ENCODE assay signal across 8 worm cellular contexts in the genomic region with DNA sequence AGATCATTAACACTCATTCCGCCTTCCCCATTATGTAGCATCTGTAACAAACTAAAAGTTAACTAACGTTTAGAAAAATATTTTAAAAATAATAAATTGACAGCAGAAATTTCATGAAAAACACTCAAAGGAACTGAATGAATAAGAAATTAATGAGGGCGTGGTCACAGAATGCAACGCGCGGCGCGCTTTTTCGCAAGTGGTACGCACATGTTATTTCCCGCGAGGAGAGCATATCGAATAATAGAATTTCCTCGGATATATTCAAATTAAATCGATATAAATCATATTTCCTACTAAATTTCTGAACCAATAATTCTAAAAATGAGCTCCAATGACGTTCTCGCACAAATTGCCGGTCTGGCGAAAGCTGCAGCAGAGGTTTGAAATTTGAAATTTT.
TF ChIP-seq lines count a peak whose summit lies in the region.

A gene (minus strand): TSS at position 51 of the 400 bp plus-strand sequence.
A gene (plus strand): TSS at position 217 of the 400 bp plus-strand sequence.

TF ChIP-seq in whole organism, L1 larva, 84 proteins besides CTCF, POLR2A, EP300 and RAD21 (continues in another document):
- TF ChIP-seq mef-2 (tag; optimal IDR thresholded peaks at IDR 0.05; lab: Kevin White, UChicago) (no peak), nhr-47 (tag; optimal IDR thresholded peaks at IDR 0.05; lab: Kevin White, UChicago) (peak; percentile 21), aly-2 (tag; optimal IDR thresholded peaks at IDR 0.05; lab: Kevin White, UChicago) (no peak), snu-23 (GFP tag; optimal IDR thresholded peaks at IDR 0.05; lab: Kevin White, UChicago) (peak; percentile 24), ces-1 (GFP tag; optimal IDR thresholded peaks at IDR 0.05; lab: Kevin White, UChicago) (no peak), nhr-77 (tag; optimal IDR thresholded peaks at IDR 0.05; lab: Kevin White, UChicago) (no peak), C34B4.2 (tag; optimal IDR thresholded peaks at IDR 0.05; lab: Kevin White, UChicago) (no peak), ztf-4 (tag; optimal IDR thresholded peaks at IDR 0.05; lab: Kevin White, UChicago) (no peak), lsy-2 (tag; optimal IDR thresholded peaks at IDR 0.05; lab: Kevin White, UChicago) (peak; percentile 3 to 30), nhr-90 (tag; optimal IDR thresholded peaks at IDR 0.05; lab: Kevin White, UChicago; ENCODE audit: poor library complexity) (peak; percentile 10), unc-98 (GFP tag; IDR thresholded peaks at IDR 0.05; lab: Robert Waterston, UW) (no peak)

TF ChIP-seq in whole organism, L2 larva, 48 proteins besides CTCF, POLR2A, EP300 and RAD21 (continues in another document):
- TF ChIP-seq F13H6.1 (tag; optimal IDR thresholded peaks at IDR 0.05; lab: Kevin White, UChicago) (no peak), sem-4 (tag; optimal IDR thresholded peaks at IDR 0.05; lab: Kevin White, UChicago) (no peak), nhr-129 (tag; optimal IDR thresholded peaks at IDR 0.05; lab: Kevin White, UChicago) (peak; percentile 6), peb-1 (tag; optimal IDR thresholded peaks at IDR 0.05; lab: Kevin White, UChicago) (no peak), nhr-77 (tag; optimal IDR thresholded peaks at IDR 0.05; lab: Kevin White, UChicago) (no peak), nhr-23 (tag; optimal IDR thresholded peaks at IDR 0.05; lab: Kevin White, UChicago) (no peak), unc-55 (GFP tag; optimal IDR thresholded peaks at IDR 0.05; lab: Kevin White, UChicago) (peak; percentile 59), ceh-82 (tag; optimal IDR thresholded peaks at IDR 0.05; lab: Kevin White, UChicago) (no peak), lin-11 (tag; optimal IDR thresholded peaks at IDR 0.05; lab: Kevin White, UChicago) (peak; percentile 14), sma-9 (GFP tag; optimal IDR thresholded peaks at IDR 0.05; lab: Kevin White, UChicago) (no peak), sma-9 (tag; optimal IDR thresholded peaks at IDR 0.05; lab: Kevin White, UChicago) (no peak)

TF ChIP-seq in whole organism, L3 larva, 47 proteins besides CTCF, POLR2A, EP300 and RAD21 (continues in another document):
- TF ChIP-seq nfya-1 (tag; optimal IDR thresholded peaks at IDR 0.05; lab: Kevin White, UChicago; ENCODE audit: insufficient read depth) (peak; percentile 35), eor-1 (tag; optimal IDR thresholded peaks at IDR 0.05; lab: Kevin White, UChicago) (no peak), mml-1 (tag; optimal IDR thresholded peaks at IDR 0.05; lab: Kevin White, UChicago) (no peak), ZK546.5 (tag; optimal IDR thresholded peaks at IDR 0.05; lab: Kevin White, UChicago) (no peak), snpc-4 (tag; optimal IDR thresholded peaks at IDR 0.05; lab: Kevin White, UChicago) (no peak), lsy-12 (tag; optimal IDR thresholded peaks at IDR 0.05; lab: Kevin White, UChicago) (no peak), nhr-25 (tag; optimal IDR thresholded peaks at IDR 0.05; lab: Kevin White, UChicago) (no peak), nhr-43 (tag; optimal IDR thresholded peaks at IDR 0.05; lab: Kevin White, UChicago; ENCODE audit: poor library complexity, severe bottlenecking) (no peak), nhr-76 (tag; optimal IDR thresholded peaks at IDR 0.05; lab: Kevin White, UChicago) (no peak), hmg-11 (tag; optimal IDR thresholded peaks at IDR 0.05; lab: Kevin White, UChicago) (peak; percentile 17), egl-5 (tag; optimal IDR thresholded peaks at IDR 0.05; lab: Kevin White, UChicago) (no peak)

TF ChIP-seq in whole organism, L4 larva, 104 proteins besides CTCF, POLR2A, EP300 and RAD21:
- TF ChIP-seq rbr-2 (tag; optimal IDR thresholded peaks at IDR 0.05; lab: Kevin White, UChicago), result peak; percentile 13
- no peak for TF ChIP-seq daf-16 (GFP tag; optimal IDR thresholded peaks at IDR 0.05; lab: Kevin White, UChicago)
- peak; percentile 12 for TF ChIP-seq daf-16 (tag; optimal IDR thresholded peaks at IDR 0.05; lab: Kevin White, UChicago)
- no peak for TF ChIP-seq F49E8.2 (tag; optimal IDR thresholded peaks at IDR 0.05; lab: Kevin White, UChicago; ENCODE audit: borderline replicate concordance)
- TF ChIP-seq dpl-1 (GFP tag; optimal IDR thresholded peaks at IDR 0.05; lab: Kevin White, UChicago), result peak; percentile 9
- TF ChIP-seq hlh-30 (tag; optimal IDR thresholded peaks at IDR 0.05; lab: Kevin White, UChicago; ENCODE audit: insufficient read depth), result peak; percentile 17
- TF ChIP-seq ceh-20 (GFP tag; IDR thresholded peaks at IDR 0.05; lab: Robert Waterston, UW), result no peak
- TF ChIP-seq lin-38 (GFP tag; IDR thresholded peaks at IDR 0.05; lab: Robert Waterston, UW), result 0 out of 2 replicates have a peak, but pooled peaks have one; percentile 25
- peak; percentile 12 for TF ChIP-seq nhr-6 (tag; optimal IDR thresholded peaks at IDR 0.05; lab: Kevin White, UChicago)
- TF ChIP-seq mes-2 (tag; optimal IDR thresholded peaks at IDR 0.05; lab: Kevin White, UChicago; ENCODE audit: poor library complexity, severe bottlenecking), result peak; percentile 71

TF ChIP-seq in whole organism, early embryonic, 17 proteins besides CTCF, POLR2A, EP300 and RAD21:
- TF ChIP-seq F13C5.2 (tag; optimal IDR thresholded peaks at IDR 0.05; lab: Kevin White, UChicago) (peak; percentile 61), hmbx-1 (tag; optimal IDR thresholded peaks at IDR 0.05; lab: Kevin White, UChicago) (no peak)

TF ChIP-seq in whole organism, late embryonic, 69 proteins besides CTCF, POLR2A, EP300 and RAD21:
- TF ChIP-seq unc-42 (tag; optimal IDR thresholded peaks at IDR 0.05; lab: Kevin White, UChicago) (peak; percentile 54), Y22D7AL.16 (tag; optimal IDR thresholded peaks at IDR 0.05; lab: Kevin White, UChicago) (no peak), tbx-2 (tag; optimal IDR thresholded peaks at IDR 0.05; lab: Kevin White, UChicago) (no peak), ceh-31 (tag; optimal IDR thresholded peaks at IDR 0.05; lab: Kevin White, UChicago) (peak; percentile 20), pqm-1 (tag; optimal IDR thresholded peaks at IDR 0.05; lab: Kevin White, UChicago) (no peak), che-1 (tag; optimal IDR thresholded peaks at IDR 0.05; lab: Kevin White, UChicago) (no peak), ttx-3 (tag; optimal IDR thresholded peaks at IDR 0.05; lab: Kevin White, UChicago) (peak; percentile 19), ztf-16 (tag; optimal IDR thresholded peaks at IDR 0.05; lab: Kevin White, UChicago) (no peak), gmeb-2 (tag; optimal IDR thresholded peaks at IDR 0.05; lab: Kevin White, UChicago) (no peak), sox-2 (GFP tag; IDR thresholded peaks at IDR 0.05; lab: Robert Waterston, UW) (no peak), lin-11 (tag; optimal IDR thresholded peaks at IDR 0.05; lab: Kevin White, UChicago) (no peak), hlh-6 (tag; optimal IDR thresholded peaks at IDR 0.05; lab: Kevin White, UChicago) (no peak), nfya-1 (tag; optimal IDR thresholded peaks at IDR 0.05; lab: Kevin White, UChicago) (peak; percentile 7), ets-4 (tag; optimal IDR thresholded peaks at IDR 0.05; lab: Kevin White, UChicago) (peak; percentile 11), K02D7.2 (tag; optimal IDR thresholded peaks at IDR 0.05; lab: Kevin White, UChicago) (no peak)

TF ChIP-seq in whole organism, mixed stage, embryonic, 35 proteins besides CTCF, POLR2A, EP300 and RAD21:
- TF ChIP-seq nhr-237 (tag; optimal IDR thresholded peaks at IDR 0.05; lab: Kevin White, UChicago) (no peak), mep-1 (tag; optimal IDR thresholded peaks at IDR 0.05; lab: Kevin White, UChicago) (peak; percentile 31), lsy-2 (tag; optimal IDR thresholded peaks at IDR 0.05; lab: Kevin White, UChicago) (peak; percentile 10), sptf-1 (tag; optimal IDR thresholded peaks at IDR 0.05; lab: Kevin White, UChicago) (peak; percentile 19), ces-1 (GFP tag; optimal IDR thresholded peaks at IDR 0.05; lab: Kevin White, UChicago) (peak; percentile 76)

TF ChIP-seq in whole organism, young adult, 124 proteins besides CTCF, POLR2A, EP300 and RAD21:
- TF ChIP-seq lag-1 (GFP tag; IDR thresholded peaks at IDR 0.05; lab: Robert Waterston, UW) (no peak), dpl-1 (GFP tag; optimal IDR thresholded peaks at IDR 0.05; lab: Kevin White, UChicago) (peak; percentile 23), lsl-1 (GFP tag; optimal IDR thresholded peaks at IDR 0.05; lab: Kevin White, UChicago) (peak; percentile 33), madf-8 (GFP tag; conservative IDR thresholded peaks at IDR 0.05; lab: Robert Waterston, UW) (0 out of 2 replicates have a peak, but pooled peaks have one; percentile 18), D2030.7 (GFP tag; IDR thresholded peaks at IDR 0.05; lab: Robert Waterston, UW) (peak; percentile 16; the same call in 1 of the 2 replicates), tbp1 (GFP tag; optimal IDR thresholded peaks at IDR 0.05; lab: Kevin White, UChicago) (no peak), madf-6 (GFP tag; IDR thresholded peaks at IDR 0.05; lab: Robert Waterston, UW) (peak; percentile 75; the same call in 1 of the 2 replicates), F57A8.1 (GFP tag; optimal IDR thresholded peaks at IDR 0.05; lab: Kevin White, UChicago) (no peak), lin-54 (GFP tag; optimal IDR thresholded peaks at IDR 0.05; lab: Kevin White, UChicago) (peak; percentile 7), mcd-1 (GFP tag; IDR thresholded peaks at IDR 0.05; lab: Robert Waterston, UW) (0 out of 2 replicates have a peak, but pooled peaks have one; percentile 25), snpc-1.1 (tag; optimal IDR thresholded peaks at IDR 0.05; lab: Kevin White, UChicago; ENCODE audit: insufficient read depth) (peak; percentile 51), ceh-58 (GFP tag; IDR thresholded peaks at IDR 0.05; lab: Robert Waterston, UW) (no peak), snpc-3.4 (tag; optimal IDR thresholded peaks at IDR 0.05; lab: Kevin White, UChicago) (peak; percentile 29), F33H1.4 (GFP tag; IDR thresholded peaks at IDR 0.05; lab: Robert Waterston, UW) (peak; percentile 43; the same call in 1 of the 2 replicates), attf-5 (GFP tag; optimal IDR thresholded peaks at IDR 0.05; lab: Kevin White, UChicago) (no peak), ceh-91 (GFP tag; IDR thresholded peaks at IDR 0.05; lab: Robert Waterston, UW) (0 out of 2 replicates have a peak, but pooled peaks have one; percentile 16), efl-1 (GFP tag; optimal IDR thresholded peaks at IDR 0.05; lab: Kevin White, UChicago) (peak; percentile 81)
